Worm (Caenorhabditis elegans) whole organism, young adult: Measurements from ENCODE around the gene fbxa-53.
"Not testable (repeated sequence)": the region's sequence is repeated elsewhere in the genome, so short reads cannot be mapped to it uniquely, and the experiment has no call there.

Experiments
- B0261.1 ChIP-seq: sonication (generic microtip); optimal IDR thresholded peaks from 2 replicates; lab custom pipeline; 2016; ENCODE audit warnings: mild to moderate bottlenecking, missing genetic modification characterization, moderate library complexity, missing compliant biosample characterization
- B0336.3 ChIP-seq: fragments of 200-800 bp; sonication (Bioruptor generic); IDR thresholded peaks from 2 replicates; pipeline ENCODE4 v1.3.6; 2022; ENCODE audit warnings: missing genetic modification characterization, missing compliant biosample characterization
- D2030.7 ChIP-seq: fragments of 200-800 bp; sonication (Bioruptor generic); IDR thresholded peaks from 2 replicates; pipeline ENCODE4 v1.3.6; 2022; ENCODE audit warnings: missing genetic modification reagents, missing genetic modification characterization, missing compliant biosample characterization
- F37B4.10 ChIP-seq: fragments of 200-800 bp; sonication (Bioruptor generic); IDR thresholded peaks from 2 replicates; pipeline ENCODE4 v1.3.6; 2022; ENCODE audit warnings: missing genetic modification characterization, missing compliant biosample characterization
- F52B5.7 ChIP-seq: sonication (generic microtip); optimal IDR thresholded peaks from 2 replicates; lab custom pipeline; 2016; ENCODE audit warnings: mild to moderate bottlenecking, missing genetic modification characterization, missing compliant biosample characterization
- T26A5.8 ChIP-seq: sonication (generic microtip); optimal IDR thresholded peaks from 2 replicates; lab custom pipeline; 2016; ENCODE audit warnings: missing genetic modification characterization, missing compliant biosample characterization
- aptf-3 ChIP-seq: fragments of 200-800 bp; sonication (Bioruptor generic); IDR thresholded peaks from 2 replicates; pipeline ENCODE4 v1.3.6; 2022; ENCODE audit warnings: missing genetic modification characterization, missing compliant biosample characterization
- atf-7 ChIP-seq: sonication (generic microtip); optimal IDR thresholded peaks from 2 replicates; lab custom pipeline; 2017; ENCODE audit warnings: mild to moderate bottlenecking, missing genetic modification characterization, missing compliant biosample characterization
- athp-1 ChIP-seq: sonication (generic microtip); optimal IDR thresholded peaks from 2 replicates; lab custom pipeline; 2017; ENCODE audit warnings: mild to moderate bottlenecking, missing genetic modification characterization, missing compliant biosample characterization
- ceh-100 ChIP-seq: fragments of 200-800 bp; sonication (Bioruptor generic); IDR thresholded peaks from 2 replicates; pipeline ENCODE4 v1.3.6; 2022; ENCODE audit warnings: missing genetic modification reagents, missing genetic modification characterization, missing compliant biosample characterization
- ceh-40 ChIP-seq: fragments of 200-800 bp; sonication (Bioruptor generic); IDR thresholded peaks from 2 replicates; pipeline ENCODE4 v1.3.6; 2022; ENCODE audit warnings: missing genetic modification characterization, missing compliant biosample characterization
- ceh-58 ChIP-seq: fragments of 200-800 bp; sonication (Bioruptor generic); IDR thresholded peaks from 2 replicates; pipeline ENCODE4 v1.3.6; 2022; ENCODE audit warnings: missing genetic modification characterization, missing compliant biosample characterization
- ceh-79 ChIP-seq: sonication (generic microtip); optimal IDR thresholded peaks from 2 replicates; lab custom pipeline; 2017; ENCODE audit warnings: mild to moderate bottlenecking, missing genetic modification characterization, missing compliant biosample characterization
- ceh-91 ChIP-seq: fragments of 200-800 bp; sonication (Bioruptor generic); IDR thresholded peaks from 2 replicates; pipeline ENCODE4 v1.3.6; 2022; ENCODE audit warnings: missing genetic modification reagents, missing genetic modification characterization, missing compliant biosample characterization
- egl-18 ChIP-seq: fragments of 200-800 bp; sonication (Bioruptor generic); IDR thresholded peaks from 2 replicates; pipeline ENCODE4 v1.3.6; 2022; ENCODE audit warnings: missing genetic modification reagents, missing genetic modification characterization, missing compliant biosample characterization
- him-1 ChIP-seq: sonication (generic microtip); optimal IDR thresholded peaks from 2 replicates; lab custom pipeline; 2016; ENCODE audit warnings: missing genotype, missing genetic modification reagents, missing genetic modification characterization, missing compliant biosample characterization
- lag-1 ChIP-seq: fragments of 200-800 bp; sonication (Bioruptor generic); IDR thresholded peaks from 2 replicates; pipeline ENCODE4 v1.3.6; 2022; ENCODE audit warnings: missing genetic modification reagents, missing genetic modification characterization, missing compliant biosample characterization
- lin-40 ChIP-seq: sonication (generic microtip); optimal IDR thresholded peaks from 2 replicates; lab custom pipeline; 2016; ENCODE audit warnings: missing genetic modification characterization, mild to moderate bottlenecking, missing compliant biosample characterization, missing genotype, missing genetic modification reagents
- lsl-1 ChIP-seq: fragments of 200-800 bp; sonication (Bioruptor generic); optimal IDR thresholded peaks from 2 replicates; lab custom pipeline; 2018; ENCODE audit warnings: mild to moderate bottlenecking, missing genetic modification characterization, moderate library complexity, missing compliant biosample characterization
- madf-10 ChIP-seq: sonication (generic microtip); optimal IDR thresholded peaks from 2 replicates; lab custom pipeline; 2016; ENCODE audit warnings: mild to moderate bottlenecking, missing genetic modification characterization, missing compliant biosample characterization
- mel-28 ChIP-seq: sonication (generic microtip); optimal IDR thresholded peaks from 2 replicates; lab custom pipeline; 2016; ENCODE audit warnings: borderline replicate concordance, mild to moderate bottlenecking, missing genetic modification characterization, missing compliant biosample characterization
- mxl-1 ChIP-seq: sonication (generic microtip); optimal IDR thresholded peaks from 2 replicates; lab custom pipeline; 2016; ENCODE audit warnings: missing genetic modification characterization, missing compliant biosample characterization
- nfyb-1 ChIP-seq: fragments of 200-800 bp; sonication (Bioruptor generic); IDR thresholded peaks from 2 replicates; pipeline ENCODE4 v1.3.6; 2022; ENCODE audit warnings: missing genetic modification reagents, missing genetic modification characterization, missing compliant biosample characterization
- nhr-27 ChIP-seq: fragments of 200-800 bp; sonication (Bioruptor generic); optimal IDR thresholded peaks from 2 replicates; lab custom pipeline; 2018; ENCODE audit warnings: mild to moderate bottlenecking, missing genetic modification characterization, moderate library complexity, missing compliant biosample characterization
- nhr-80 ChIP-seq: sonication (generic microtip); optimal IDR thresholded peaks from 2 replicates; lab custom pipeline; 2016; ENCODE audit warnings: missing genetic modification characterization, missing compliant biosample characterization
- nhr-90 ChIP-seq: sonication (generic microtip); optimal IDR thresholded peaks from 2 replicates; lab custom pipeline; 2016; ENCODE audit warnings: missing genotype, mild to moderate bottlenecking, missing genetic modification characterization, missing compliant biosample characterization
- pbrm-1 ChIP-seq: fragments of 200-800 bp; sonication (Bioruptor generic); IDR thresholded peaks from 2 replicates; pipeline ENCODE4 v1.3.6; 2022; ENCODE audit warnings: missing genetic modification reagents, missing genetic modification characterization, missing compliant biosample characterization
- rpc-1 ChIP-seq, 2 experiments: fragments of 150-350 bp in 1 of 2; sonication (generic microtip) in 1 of 2; optimal IDR thresholded peaks; 2 replicates each; lab custom pipeline; 2014 to 2018; ENCODE audit warnings: missing biosample characterization in 1 of 2, missing genetic modification characterization in 1 of 2, missing genetic modification reagents in 1 of 2, missing genotype in 1 of 2
- snpc-1.1 ChIP-seq: sonication (generic microtip); optimal IDR thresholded peaks from 2 replicates; lab custom pipeline; 2017; ENCODE audit warnings: missing genetic modification characterization, mild to moderate bottlenecking, missing compliant biosample characterization, antibody characterized with exemption, moderate library complexity, missing genotype, missing genetic modification reagents; ENCODE audit not compliant: insufficient read depth
- somi-1 ChIP-seq: fragments of 200-800 bp; sonication (Bioruptor generic); optimal IDR thresholded peaks from 2 replicates; lab custom pipeline; 2018; ENCODE audit warnings: mild to moderate bottlenecking, missing genetic modification characterization, missing compliant biosample characterization
- tbp1 ChIP-seq: fragments of 200-800 bp; sonication (Bioruptor generic); optimal IDR thresholded peaks from 2 replicates; lab custom pipeline; 2018; ENCODE audit warnings: mild to moderate bottlenecking, missing genetic modification characterization, missing compliant biosample characterization
- zfh-2 ChIP-seq: fragments of 200-800 bp; sonication (Bioruptor generic); conservative IDR thresholded peaks from 2 replicates; pipeline ENCODE4 v1.3.6; 2022; ENCODE audit warnings: missing genetic modification reagents, missing genetic modification characterization, missing compliant biosample characterization
- ztf-28 ChIP-seq: fragments of 200-800 bp; sonication (Bioruptor generic); IDR thresholded peaks from 2 replicates; pipeline ENCODE4 v1.3.6; 2022; ENCODE audit warnings: missing genetic modification reagents, missing genetic modification characterization, missing compliant biosample characterization

Gene fbxa-53

ce11 chrX:1698476-1698875, 19.9 kb downstream of the fbxa-53 start:
- TF ChIP-seq mel-28 (no peak), F37B4.10 (no peak), tbp1 (GFP tag; lab: Kevin White, UChicago) (peak; percentile 80), B0336.3 (no peak), atf-7 (tag; lab: Kevin White, UChicago) (no peak), B0261.1 (peak; percentile 51), pbrm-1 (no peak), ceh-100 (no peak), zfh-2 (GFP tag; lab: Robert Waterston, UW) (peak; percentile 33; the same call in 1 of the 2 replicates), snpc-1.1 (tag; lab: Kevin White, UChicago) (no peak), aptf-3 (GFP tag; lab: Robert Waterston, UW) (no peak), nfyb-1 (GFP tag; lab: Robert Waterston, UW) (no peak), ceh-40 (GFP tag; lab: Robert Waterston, UW) (no peak), nhr-27 (tag; lab: Kevin White, UChicago) (no peak), ceh-58 (GFP tag; lab: Robert Waterston, UW) (no peak), D2030.7 (GFP tag; lab: Robert Waterston, UW) (peak; percentile 36; the same call in 1 of the 2 replicates), mxl-1 (tag; lab: Kevin White, UChicago) (no peak), rpc-1 (optimal IDR thresholded peaks at IDR 0.05; lab: Kevin White, UChicago) (peak; percentile 19), rpc-1 (tag; optimal IDR thresholded peaks at IDR 0.05; lab: Kevin White, UChicago) (peak; percentile 73), ztf-28 (no peak), T26A5.8 (tag; lab: Kevin White, UChicago) (no peak), madf-10 (tag; lab: Kevin White, UChicago) (no peak), lsl-1 (no peak), ceh-91 (0 out of 2 replicates have a peak, but pooled peaks have one; percentile 28), him-1 (tag; lab: Kevin White, UChicago) (peak; percentile 64)

ce11 chrX:1696879-1697278, 21.5 kb downstream of the fbxa-53 start, which contains the start of gene C36C9.4:
Gene C36C9.4, minus strand, starts transcription at chrX:1696979.
- TF ChIP-seq egl-18 (GFP tag; lab: Robert Waterston, UW); lag-1 (GFP tag; lab: Robert Waterston, UW); rpc-1 (optimal IDR thresholded peaks at IDR 0.05; lab: Kevin White, UChicago); rpc-1 (tag; optimal IDR thresholded peaks at IDR 0.05; lab: Kevin White, UChicago): not testable (repeated sequence)

ce11 chrX:1690894-1691293, 27.5 kb downstream of the fbxa-53 start, which contains the start of gene C36C9.6:
Gene C36C9.6, minus strand, starts transcription at chrX:1690994.
- TF ChIP-seq F52B5.7, athp-1, nhr-80 (tag; lab: Kevin White, UChicago): not testable (repeated sequence)

ce11 chrX:1689996-1690395, 28.4 kb downstream of the fbxa-53 start, which contains the start of gene C36C9.12:
Gene C36C9.12, minus strand, starts transcription at chrX:1690096.
- not testable (repeated sequence) for TF ChIP-seq somi-1; lin-40 (tag; lab: Kevin White, UChicago); D2030.7 (GFP tag; lab: Robert Waterston, UW)

ce11 chrX:1687079-1687478, 31.3 kb downstream of the fbxa-53 start, which contains the start of gene C36C9.11:
Gene C36C9.11, plus strand, starts transcription at chrX:1687379.
- TF ChIP-seq ceh-79; nhr-90 (tag; lab: Kevin White, UChicago); egl-18 (GFP tag; lab: Robert Waterston, UW): not testable (repeated sequence)
